Fruit fly (Drosophila melanogaster) whole organism, wandering third instar larva: ENCODE data around the gene CG42540.

Source experiments
- dsf ChIP-seq: sonication (Bioruptor generic); optimal IDR thresholded peaks from 2 replicates; lab custom pipeline; 2016; ENCODE audit warnings: missing biosample characterization, missing genetic modification characterization, borderline replicate concordance
- lola ChIP-seq: fragments of >200 bp; optimal IDR thresholded peaks from 2 replicates; lab custom pipeline; 2017; ENCODE audit warnings: missing biosample characterization, missing genetic modification characterization

DNA sequence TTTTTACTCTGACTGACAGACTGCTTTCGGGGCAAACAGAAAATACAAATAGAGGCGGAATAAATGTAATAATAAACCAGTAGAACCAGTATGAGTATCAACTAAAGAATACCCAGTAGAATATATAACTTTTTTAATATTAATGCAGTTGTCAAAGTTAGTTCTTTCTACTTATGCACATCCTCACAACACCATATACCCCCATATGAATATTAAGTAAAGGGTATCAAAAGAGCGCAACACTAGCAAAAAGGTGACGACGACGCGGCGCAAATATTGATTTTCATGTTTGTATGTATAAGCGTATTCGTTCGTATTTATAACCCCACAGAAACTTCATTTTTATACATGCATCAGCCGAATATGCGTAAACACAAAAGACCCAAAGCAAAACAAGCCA lies 57.2 kb downstream of the CG42540 start:
- TF ChIP-seq lola (GFP tag; lab: Kevin White, UChicago) (no peak), dsf (peak; percentile 27)
